Worm (Caenorhabditis elegans) whole organism, late embryonic: ENCODE measurements around the gene W09D6.4.

ENCODE experiments used
- ceh-22 ChIP-seq: sonication (generic microtip); optimal IDR thresholded peaks from 2 replicates; lab custom pipeline; 2017; ENCODE audit warnings: missing biosample characterization, missing genetic modification characterization
- fax-1 ChIP-seq: sonication (generic microtip); optimal IDR thresholded peaks from 2 replicates; lab custom pipeline; 2016; ENCODE audit warnings: missing genotype, missing genetic modification characterization, missing compliant biosample characterization
- fkh-10 ChIP-seq: fragments of 150-350 bp; optimal IDR thresholded peaks from 2 replicates; lab custom pipeline; 2014; ENCODE audit warnings: missing biosample characterization, missing genetic modification reagents, missing genetic modification characterization
- fkh-6 ChIP-seq: sonication (generic microtip); optimal IDR thresholded peaks from 2 replicates; lab custom pipeline; 2016; ENCODE audit warnings: missing genetic modification characterization, missing compliant biosample characterization
- pag-3 ChIP-seq: sonication (generic microtip); optimal IDR thresholded peaks from 2 replicates; lab custom pipeline; 2016; ENCODE audit warnings: missing compliant biosample characterization, missing genetic modification characterization, borderline replicate concordance
- unc-55 ChIP-seq: sonication (generic microtip); optimal IDR thresholded peaks from 2 replicates; lab custom pipeline; 2017; ENCODE audit warnings: missing biosample characterization, missing genetic modification reagents, missing genetic modification characterization
- zip-5 ChIP-seq: sonication (generic microtip); optimal IDR thresholded peaks from 2 replicates; lab custom pipeline; 2016; ENCODE audit warnings: missing genetic modification characterization, missing compliant biosample characterization

- TF ChIP-seq fkh-6 (tag; lab: Kevin White, UChicago) (no peak), pag-3 (no peak), ceh-22 (tag; lab: Kevin White, UChicago) (no peak), fax-1 (tag; lab: Kevin White, UChicago) (no peak), unc-55 (GFP tag; lab: Kevin White, UChicago) (no peak), fkh-10 (no peak), zip-5 (no peak)
Measured at ce11 chrIII:11123844-11124243, 44.3 kb downstream of the W09D6.4 start.
